Fruit fly (Drosophila melanogaster) whole organism, adult: ENCODE measurements around the gene RpL9.

ENCODE experiments used
- CG11617 ChIP-seq: fragments of 200-800 bp; sonication (Bioruptor generic); optimal IDR thresholded peaks from 2 replicates; lab custom pipeline; 2017; ENCODE audit warnings: mild to moderate bottlenecking, missing biosample characterization, missing genetic modification reagents, missing genetic modification characterization
- CG12768 ChIP-seq: fragments of 200-800 bp; sonication (Bioruptor generic); optimal IDR thresholded peaks from 2 replicates; lab custom pipeline; 2017; ENCODE audit warnings: missing biosample characterization, missing genetic modification characterization, mild to moderate bottlenecking, moderate library complexity, missing genetic modification reagents
- CG14711 ChIP-seq: fragments of 200-800 bp; sonication (Bioruptor generic); optimal IDR thresholded peaks from 2 replicates; lab custom pipeline; 2018; ENCODE audit warnings: missing biosample characterization, mild to moderate bottlenecking, missing genetic modification characterization, moderate library complexity
- CG1620 ChIP-seq: fragments of 200-800 bp; sonication (Bioruptor generic); optimal IDR thresholded peaks from 2 replicates; lab custom pipeline; 2016; ENCODE audit warnings: missing biosample characterization, missing genetic modification characterization
- CG33017 ChIP-seq: fragments of 200-800 bp; sonication (Bioruptor generic); optimal IDR thresholded peaks from 2 replicates; lab custom pipeline; 2018; ENCODE audit warnings: missing biosample characterization, mild to moderate bottlenecking, missing genetic modification characterization, moderate library complexity
- CG5204 ChIP-seq: fragments of 200-800 bp; sonication (Bioruptor generic); optimal IDR thresholded peaks from 2 replicates; lab custom pipeline; 2016; ENCODE audit warnings: missing biosample characterization, missing genetic modification characterization
- CG7045 ChIP-seq: fragments of 200-800 bp; sonication (Bioruptor generic); optimal IDR thresholded peaks from 2 replicates; lab custom pipeline; 2017; ENCODE audit warnings: missing biosample characterization, mild to moderate bottlenecking, missing genetic modification characterization
- CG7101 ChIP-seq: fragments of 200-800 bp; sonication (Bioruptor generic); optimal IDR thresholded peaks from 2 replicates; lab custom pipeline; 2018; ENCODE audit warnings: missing biosample characterization, mild to moderate bottlenecking, missing genetic modification characterization, moderate library complexity
- Clk ChIP-seq: fragments of 200-800 bp; sonication (Bioruptor generic); optimal IDR thresholded peaks from 2 replicates; lab custom pipeline; 2017; ENCODE audit warnings: missing biosample characterization, missing genetic modification characterization
- Crg-1 ChIP-seq: fragments of 200-800 bp; sonication (Bioruptor generic); optimal IDR thresholded peaks from 2 replicates; lab custom pipeline; 2016; ENCODE audit warnings: missing biosample characterization, missing genetic modification characterization
- Hr96 ChIP-seq: fragments of 200-800 bp; sonication (Bioruptor generic); optimal IDR thresholded peaks from 2 replicates; lab custom pipeline; 2016; ENCODE audit warnings: missing biosample characterization, missing genetic modification characterization
- Mnt ChIP-seq: fragments of 200-800 bp; sonication (Bioruptor generic); optimal IDR thresholded peaks from 2 replicates; lab custom pipeline; 2016; ENCODE audit warnings: missing biosample characterization, mild to moderate bottlenecking, missing genetic modification characterization
- bab1 ChIP-seq: fragments of 200-800 bp; sonication (Bioruptor generic); optimal IDR thresholded peaks from 3 replicates; lab custom pipeline; 2019; ENCODE audit warnings: missing biosample characterization, mild to moderate bottlenecking, missing genetic modification characterization, moderate library complexity
- cic ChIP-seq: fragments of 200-800 bp; sonication (Bioruptor generic); optimal IDR thresholded peaks from 2 replicates; lab custom pipeline; 2017; ENCODE audit warnings: missing biosample characterization, mild to moderate bottlenecking, missing genetic modification characterization, moderate library complexity
- cnc ChIP-seq, 2 experiments: fragments of >200 bp; optimal IDR thresholded peaks; 2 replicates each; lab custom pipeline; 2017
- kay ChIP-seq: fragments of 200-800 bp; sonication (Bioruptor generic); peaks from one replicate; lab custom pipeline; 2016; ENCODE audit warnings: missing biosample characterization, missing genetic modification characterization, borderline replicate concordance
- ovo ChIP-seq: fragments of 200-800 bp; sonication (Bioruptor generic); optimal IDR thresholded peaks from 2 replicates; lab custom pipeline; 2016; ENCODE audit warnings: missing biosample characterization, missing genetic modification characterization
- pad ChIP-seq: fragments of 200-800 bp; sonication (Bioruptor generic); optimal IDR thresholded peaks from 3 replicates; lab custom pipeline; 2017; ENCODE audit warnings: missing biosample characterization, missing genetic modification characterization, mild to moderate bottlenecking, moderate library complexity, missing genetic modification reagents
- tj ChIP-seq: fragments of 200-800 bp; sonication (Bioruptor generic); optimal IDR thresholded peaks from 3 replicates; lab custom pipeline; 2017; ENCODE audit warnings: missing biosample characterization, mild to moderate bottlenecking, missing genetic modification characterization, moderate library complexity
- toe ChIP-seq: fragments of 200-800 bp; sonication (Bioruptor generic); optimal IDR thresholded peaks from 2 replicates; lab custom pipeline; 2016; ENCODE audit warnings: missing biosample characterization, missing genetic modification characterization

The RpL9 gene

dm6 chr2L:11003925-11004673 is at the start of gene RpL9:
Gene RpL9, minus strand, starts transcription at chr2L:11004189.
- peak; percentile 73 for TF ChIP-seq CG12768
- peak; percentile 49 for TF ChIP-seq Hr96
- peak; percentile 64 for TF ChIP-seq CG1620 (GFP tag; lab: Kevin White, UChicago)
- peak; percentile 87 for TF ChIP-seq Mnt (GFP tag; lab: Kevin White, UChicago)
- peak; percentile 53 for TF ChIP-seq pad (GFP tag; lab: Kevin White, UChicago)
- peak; percentile 43 for TF ChIP-seq Crg-1 (GFP tag; lab: Kevin White, UChicago)
- TF ChIP-seq CG14711 (tag; lab: Kevin White, UChicago) = peak; percentile 52
- TF ChIP-seq bab1 (GFP tag; lab: Kevin White, UChicago) = peak; percentile 85
- TF ChIP-seq CG7101 = peak; percentile 79
- TF ChIP-seq toe (GFP tag; lab: Kevin White, UChicago) = peak; percentile 53
- TF ChIP-seq cnc (optimal IDR thresholded peaks at IDR 0.05; lab: Kevin White, UChicago) = no peak
- peak; percentile 72 for TF ChIP-seq CG7045
- TF ChIP-seq ovo (GFP tag; lab: Kevin White, UChicago) = peak; percentile 45
- no peak for TF ChIP-seq kay (GFP tag; lab: Kevin White, UChicago)
- peak; percentile 81 for TF ChIP-seq CG11617 (GFP tag; lab: Kevin White, UChicago)
- peak; percentile 78 for TF ChIP-seq CG33017 (tag; lab: Kevin White, UChicago)
- peak; percentile 52 for TF ChIP-seq tj (GFP tag; lab: Kevin White, UChicago)
- TF ChIP-seq cic (GFP tag; lab: Kevin White, UChicago) = no peak
- TF ChIP-seq Clk = no peak
- TF ChIP-seq CG5204 (GFP tag; lab: Kevin White, UChicago) = peak; percentile 57

- no peak for TF ChIP-seq CG12768
- peak; percentile 60 for TF ChIP-seq kay (GFP tag; lab: Kevin White, UChicago)
Measured at dm6 chr2L:11053018-11053807, 49.2 kb upstream of the RpL9 start.

- TF ChIP-seq Mnt (GFP tag; lab: Kevin White, UChicago) (no peak), CG11617 (GFP tag; lab: Kevin White, UChicago) (no peak), CG7045 (no peak), pad (GFP tag; lab: Kevin White, UChicago) (no peak), bab1 (GFP tag; lab: Kevin White, UChicago) (no peak), CG33017 (tag; lab: Kevin White, UChicago) (no peak), ovo (GFP tag; lab: Kevin White, UChicago) (no peak), CG5204 (GFP tag; lab: Kevin White, UChicago) (no peak), kay (GFP tag; lab: Kevin White, UChicago) (no peak), cic (GFP tag; lab: Kevin White, UChicago) (no peak), CG1620 (GFP tag; lab: Kevin White, UChicago) (no peak), Crg-1 (GFP tag; lab: Kevin White, UChicago) (no peak), CG7101 (no peak), CG14711 (tag; lab: Kevin White, UChicago) (no peak), toe (GFP tag; lab: Kevin White, UChicago) (no peak), cnc (optimal IDR thresholded peaks at IDR 0.05; lab: Kevin White, UChicago) (no peak), Clk (no peak), CG12768 (no peak)
Measured at dm6 chr2L:11052493-11052788, 48.5 kb upstream of the RpL9 start.

dm6 chr2L:11051644-11052492 is 47.9 kb upstream of the RpL9 start:
- TF ChIP-seq toe (GFP tag; lab: Kevin White, UChicago) = no peak
- no peak for TF ChIP-seq CG7045
- no peak for TF ChIP-seq ovo (GFP tag; lab: Kevin White, UChicago)
- no peak for TF ChIP-seq CG1620 (GFP tag; lab: Kevin White, UChicago)
- TF ChIP-seq CG7101 = no peak
- no peak for TF ChIP-seq Clk
- TF ChIP-seq Mnt (GFP tag; lab: Kevin White, UChicago) = no peak

dm6 chr2L:11049723-11050122 is 45.7 kb upstream of the RpL9 start:
- no peak for TF ChIP-seq pad (GFP tag; lab: Kevin White, UChicago)
- peak; percentile 89 for TF ChIP-seq tj (GFP tag; lab: Kevin White, UChicago)
- no peak for TF ChIP-seq kay (GFP tag; lab: Kevin White, UChicago)
- TF ChIP-seq CG7101 = no peak

dm6 chr2L:11048307-11048706 is 44.3 kb upstream of the RpL9 start:
- TF ChIP-seq bab1 (GFP tag; lab: Kevin White, UChicago) (no peak), CG5204 (GFP tag; lab: Kevin White, UChicago) (no peak), CG12768 (no peak), CG1620 (GFP tag; lab: Kevin White, UChicago) (no peak), CG14711 (tag; lab: Kevin White, UChicago) (no peak)
